Worm (Caenorhabditis elegans) whole organism, L3 larva: ENCODE results near the gene W08E12.2.

Experiments
- aly-2 ChIP-seq: fragments of 150-350 bp; optimal IDR thresholded peaks from 2 replicates; lab custom pipeline; 2014; ENCODE audit warnings: missing biosample characterization, missing genetic modification characterization
- ama-1 ChIP-seq: fragments of 150-350 bp; optimal IDR thresholded peaks from 2 replicates; lab custom pipeline; 2018
- ceh-82 ChIP-seq: fragments of 150-350 bp; optimal IDR thresholded peaks from 2 replicates; lab custom pipeline; 2014; ENCODE audit warnings: missing biosample characterization, missing genetic modification characterization
- elt-3 ChIP-seq, 3 experiments: fragments of 150-350 bp in 1 of 3; sonication (generic microtip) in 2 of 3; optimal IDR thresholded peaks; 2 replicates in 2 of 3; 4 replicates in 1 of 3; lab custom pipeline; 2014 to 2017; ENCODE audit warnings: missing biosample characterization in 3 of 3, missing genetic modification characterization in 3 of 3
- fkh-10 ChIP-seq: sonication (generic microtip); optimal IDR thresholded peaks from 2 replicates; lab custom pipeline; 2017; ENCODE audit warnings: missing biosample characterization, missing genetic modification reagents, missing genetic modification characterization

- TF ChIP-seq fkh-10 (GFP tag; lab: Kevin White, UChicago) (peak; percentile 87), elt-3 (tag; optimal IDR thresholded peaks at IDR 0.05; lab: Kevin White, UChicago) (peak in 1 of 3 experiments; percentile 31), aly-2 (no peak), ceh-82 (tag; lab: Kevin White, UChicago) (peak; percentile 66), ama-1 (lab: Kevin White, UChicago) (peak; percentile 88)
These were observed 11.0 kb upstream of the W08E12.2 start, which contains the start of gene W08E12.7 for ce11 chrIV:3294553-3295185.
